Worm (Caenorhabditis elegans) whole organism, mixed stage, embryonic: Measurements from ENCODE around the gene F09F9.2.

ENCODE experiments used
- M03D4.4 ChIP-seq: sonication (generic microtip); optimal IDR thresholded peaks from 2 replicates; lab custom pipeline; 2017; ENCODE audit warnings: mild to moderate bottlenecking, missing genetic modification characterization, missing compliant biosample characterization
- bed-3 ChIP-seq: fragments of 200-800 bp; sonication (Bioruptor generic); optimal IDR thresholded peaks from 3 replicates; lab custom pipeline; 2018; ENCODE audit warnings: mild to moderate bottlenecking, missing genetic modification characterization, moderate library complexity, missing compliant biosample characterization
- ceh-39 ChIP-seq: fragments of 150-350 bp; optimal IDR thresholded peaks from 2 replicates; lab custom pipeline; 2014; ENCODE audit warnings: missing biosample characterization, missing genetic modification characterization
- ceh-43 ChIP-seq: fragments of 200-800 bp; sonication (Bioruptor generic); optimal IDR thresholded peaks from 2 replicates; lab custom pipeline; 2018; ENCODE audit warnings: mild to moderate bottlenecking, missing genetic modification characterization, moderate library complexity, missing compliant biosample characterization
- ceh-83 ChIP-seq: fragments of 200-800 bp; sonication (Bioruptor generic); optimal IDR thresholded peaks from 2 replicates; lab custom pipeline; 2018; ENCODE audit warnings: mild to moderate bottlenecking, missing genetic modification characterization, missing compliant biosample characterization
- ces-1 ChIP-seq: fragments of 150-350 bp; optimal IDR thresholded peaks from 2 replicates; lab custom pipeline; 2014; ENCODE audit warnings: missing biosample characterization, missing genetic modification reagents, missing genetic modification characterization
- cnd-1 ChIP-seq: fragments of 200-800 bp; sonication (Bioruptor generic); optimal IDR thresholded peaks from 2 replicates; lab custom pipeline; 2018; ENCODE audit warnings: mild to moderate bottlenecking, missing genetic modification characterization, missing compliant biosample characterization
- drap-1 ChIP-seq: fragments of 200-800 bp; sonication (Bioruptor generic); optimal IDR thresholded peaks from 3 replicates; lab custom pipeline; 2018; ENCODE audit warnings: mild to moderate bottlenecking, missing genetic modification characterization, missing compliant biosample characterization
- elt-1 ChIP-seq: sonication (generic microtip); optimal IDR thresholded peaks from 2 replicates; lab custom pipeline; 2017; ENCODE audit warnings: missing genetic modification characterization, mild to moderate bottlenecking, missing compliant biosample characterization, antibody characterized with exemption, moderate library complexity, borderline replicate concordance; ENCODE audit not compliant: insufficient read depth
- flh-1 ChIP-seq: fragments of 200-800 bp; sonication (Bioruptor generic); optimal IDR thresholded peaks from 2 replicates; lab custom pipeline; 2018; ENCODE audit warnings: mild to moderate bottlenecking, missing genetic modification characterization, moderate library complexity, missing compliant biosample characterization
- ham-2 ChIP-seq: fragments of 200-800 bp; sonication (Bioruptor generic); optimal IDR thresholded peaks from 2 replicates; lab custom pipeline; 2018; ENCODE audit warnings: mild to moderate bottlenecking, missing genetic modification characterization, missing compliant biosample characterization
- hlh-1 ChIP-seq: fragments of 150-350 bp; optimal IDR thresholded peaks from 2 replicates; lab custom pipeline; 2014; ENCODE audit warnings: missing biosample characterization, missing genetic modification reagents, missing genetic modification characterization
- lin-32 ChIP-seq: fragments of 200-800 bp; sonication (Bioruptor generic); optimal IDR thresholded peaks from 2 replicates; lab custom pipeline; 2018; ENCODE audit warnings: mild to moderate bottlenecking, missing genetic modification characterization, missing compliant biosample characterization
- lsy-2 ChIP-seq: fragments of 150-350 bp; optimal IDR thresholded peaks from 2 replicates; lab custom pipeline; 2014; ENCODE audit warnings: missing biosample characterization, missing genetic modification characterization
- mab-5 ChIP-seq: fragments of 150-350 bp; optimal IDR thresholded peaks from 2 replicates; lab custom pipeline; 2014; ENCODE audit warnings: missing biosample characterization, missing genetic modification characterization
- mep-1 ChIP-seq: fragments of 150-350 bp; optimal IDR thresholded peaks from 2 replicates; lab custom pipeline; 2017; ENCODE audit warnings: missing biosample characterization, missing genetic modification reagents, missing genetic modification characterization, inconsistent platforms
- mls-2 ChIP-seq: sonication (generic microtip); optimal IDR thresholded peaks from 2 replicates; lab custom pipeline; 2016; ENCODE audit warnings: mild to moderate bottlenecking, missing genetic modification characterization, moderate library complexity, missing compliant biosample characterization
- nhr-12 ChIP-seq: fragments of 150-350 bp; optimal IDR thresholded peaks from 2 replicates; lab custom pipeline; 2014; ENCODE audit warnings: missing biosample characterization, missing genetic modification characterization
- nhr-2 ChIP-seq: fragments of 150-350 bp; optimal IDR thresholded peaks from 2 replicates; lab custom pipeline; 2014; ENCODE audit warnings: missing biosample characterization, missing genetic modification characterization
- nhr-237 ChIP-seq: fragments of 150-350 bp; optimal IDR thresholded peaks from 2 replicates; lab custom pipeline; 2014; ENCODE audit warnings: missing biosample characterization, missing genetic modification characterization
- snpc-4 ChIP-seq: fragments of 150-350 bp; optimal IDR thresholded peaks from 2 replicates; lab custom pipeline; 2014; ENCODE audit warnings: missing biosample characterization, missing genetic modification characterization
- sptf-1 ChIP-seq: sonication (generic microtip); optimal IDR thresholded peaks from 2 replicates; lab custom pipeline; 2017; ENCODE audit warnings: mild to moderate bottlenecking, missing genetic modification characterization, moderate library complexity, missing compliant biosample characterization
- tbx-8 ChIP-seq: fragments of 200-800 bp; sonication (Bioruptor generic); optimal IDR thresholded peaks from 2 replicates; lab custom pipeline; 2018; ENCODE audit warnings: mild to moderate bottlenecking, missing genetic modification characterization, moderate library complexity, missing compliant biosample characterization
- unc-120 ChIP-seq: sonication (generic microtip); optimal IDR thresholded peaks from 2 replicates; lab custom pipeline; 2017; ENCODE audit warnings: missing genetic modification characterization, missing compliant biosample characterization; ENCODE audit not compliant: poor library complexity, severe bottlenecking
- unc-39 ChIP-seq: fragments of 150-350 bp; optimal IDR thresholded peaks from 2 replicates; lab custom pipeline; 2014; ENCODE audit warnings: missing biosample characterization, missing genetic modification characterization

F09F9.2 gene

DNA sequence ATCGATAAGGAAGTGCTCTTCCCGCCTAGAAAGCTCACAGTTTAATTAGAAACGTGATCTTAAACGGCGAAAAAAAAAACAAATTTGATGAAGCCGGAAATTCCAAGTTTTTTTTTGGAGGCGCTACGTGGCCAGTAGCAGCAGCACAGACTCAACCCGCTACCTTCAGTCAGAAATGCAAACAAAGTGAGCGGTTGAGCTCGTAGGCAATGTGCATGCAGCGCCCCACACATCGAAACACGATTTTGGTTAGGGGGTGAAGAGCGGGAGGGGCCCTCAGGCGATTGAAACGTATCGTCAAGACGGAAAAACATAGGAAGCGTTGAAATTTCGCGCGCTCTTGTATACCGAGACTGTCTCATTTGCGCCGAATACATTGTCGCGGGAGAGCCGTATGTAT lies 40.0 kb upstream of the F09F9.2 start:
- peak; percentile 17 for TF ChIP-seq drap-1
- TF ChIP-seq nhr-2, result no peak

DNA sequence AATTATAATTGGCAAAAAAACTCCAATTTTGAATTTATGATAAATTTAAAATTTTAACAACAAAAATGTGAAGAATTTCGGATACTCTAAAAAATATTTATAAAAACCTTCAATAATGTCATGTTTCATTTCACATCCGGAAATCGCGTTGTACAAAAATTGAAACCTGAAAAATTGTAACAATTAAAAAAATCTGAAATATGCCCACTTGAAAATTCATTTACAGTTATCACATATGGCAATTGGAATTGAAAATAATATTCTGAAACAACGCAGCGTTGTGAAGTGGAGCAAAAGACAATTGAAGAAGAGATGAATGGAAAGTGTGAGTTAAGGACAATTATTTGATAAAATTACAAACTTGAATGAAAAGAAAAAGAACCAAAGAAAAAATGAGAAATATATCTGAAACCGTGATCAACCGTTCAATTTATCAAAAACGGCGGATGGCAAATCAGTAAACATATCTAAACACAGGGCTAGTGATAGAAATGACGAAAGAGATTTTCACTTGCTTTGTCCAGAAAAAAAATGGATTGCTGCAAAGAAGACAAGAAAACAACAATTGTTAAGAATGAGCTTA lies 37.3 kb upstream of the F09F9.2 start:
- no peak for TF ChIP-seq nhr-12
- TF ChIP-seq lin-32, result no peak
- no peak for TF ChIP-seq elt-1 (tag; lab: Kevin White, UChicago)
- no peak for TF ChIP-seq unc-120 (tag; lab: Kevin White, UChicago)
- TF ChIP-seq nhr-237 (tag; lab: Kevin White, UChicago), result no peak
- no peak for TF ChIP-seq tbx-8 (GFP tag; lab: Kevin White, UChicago)
- no peak for TF ChIP-seq lsy-2 (tag; lab: Kevin White, UChicago)

DNA sequence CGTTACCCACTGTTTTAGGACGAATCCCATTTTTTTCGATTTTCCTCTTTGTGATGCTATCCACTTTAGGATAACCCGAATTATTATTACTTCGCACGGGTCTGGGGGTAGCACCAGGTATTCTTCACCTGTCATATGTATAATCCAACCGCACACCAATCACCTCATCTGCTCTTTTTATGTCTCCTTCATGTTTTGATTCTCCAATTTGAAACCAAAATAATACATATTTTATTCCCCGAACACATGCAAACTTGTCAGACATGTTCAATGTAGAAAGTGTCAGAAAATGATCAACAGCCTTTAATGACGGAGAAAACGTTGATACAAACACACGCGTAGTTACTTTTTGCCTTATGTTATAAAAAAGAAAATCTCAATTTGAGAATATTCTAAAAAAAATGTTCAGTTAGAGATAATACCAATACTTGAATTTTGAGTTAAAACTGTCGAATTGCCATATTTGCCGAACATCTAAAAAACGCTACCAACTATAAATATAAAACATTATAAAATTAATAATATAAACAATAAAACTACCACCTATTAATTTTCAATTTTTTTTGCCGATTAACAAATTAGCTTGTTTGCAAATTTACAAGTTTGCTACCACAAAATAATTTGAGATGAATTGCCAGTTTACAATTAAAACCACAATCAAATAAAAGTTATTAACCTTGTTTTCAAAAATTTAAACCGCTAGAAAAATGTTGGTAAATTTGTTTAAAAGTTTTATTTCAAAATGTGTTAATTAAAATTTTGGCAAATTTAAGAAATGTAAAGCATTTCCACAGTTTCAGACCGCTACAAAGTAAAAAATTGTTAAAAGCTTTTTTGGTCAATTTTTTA lies 36.6 kb upstream of the F09F9.2 start:
- TF ChIP-seq cnd-1 (tag; lab: Kevin White, UChicago) (no peak), ces-1 (GFP tag; lab: Kevin White, UChicago) (peak; percentile 18), ham-2 (no peak), flh-1 (GFP tag; lab: Kevin White, UChicago) (no peak), unc-39 (tag; lab: Kevin White, UChicago) (no peak), lsy-2 (tag; lab: Kevin White, UChicago) (no peak)

DNA sequence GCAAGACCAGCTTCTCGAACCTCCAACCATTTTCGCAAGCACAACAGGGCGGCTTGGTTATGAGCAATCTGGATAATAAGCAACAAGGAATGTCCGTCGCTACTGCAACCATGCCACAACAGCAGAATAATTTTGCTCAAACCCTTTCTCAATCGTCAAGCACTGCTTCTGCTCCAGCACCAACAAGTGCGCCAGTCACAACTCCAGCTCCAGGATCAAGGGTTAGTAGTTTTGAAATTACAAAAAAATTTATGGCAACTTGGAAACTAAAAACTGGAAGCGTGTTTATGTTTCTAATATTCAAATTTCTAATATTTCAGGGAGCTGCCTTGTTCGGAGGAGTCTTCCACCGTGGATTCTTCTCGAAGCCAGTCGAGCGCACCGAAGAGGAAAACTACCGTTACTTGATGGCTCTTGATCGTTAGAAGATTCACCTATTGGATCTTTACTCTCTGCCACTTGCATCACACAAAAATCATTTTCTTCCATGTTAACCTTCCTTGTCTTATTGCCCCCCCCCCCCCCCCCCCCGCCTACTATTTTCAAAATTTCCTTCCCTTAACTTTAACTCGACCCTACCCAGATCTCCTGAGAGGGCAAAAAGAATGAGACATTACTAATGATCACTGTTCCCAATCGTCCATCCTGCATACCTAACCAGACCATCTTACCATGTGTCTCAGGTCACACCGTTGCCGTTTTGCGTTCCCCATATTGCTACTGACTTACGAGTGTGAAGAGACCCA lies 35.7 kb upstream of the F09F9.2 start:
- TF ChIP-seq M03D4.4 (tag; lab: Kevin White, UChicago), result peak; percentile 12
- no peak for TF ChIP-seq cnd-1 (tag; lab: Kevin White, UChicago)

DNA sequence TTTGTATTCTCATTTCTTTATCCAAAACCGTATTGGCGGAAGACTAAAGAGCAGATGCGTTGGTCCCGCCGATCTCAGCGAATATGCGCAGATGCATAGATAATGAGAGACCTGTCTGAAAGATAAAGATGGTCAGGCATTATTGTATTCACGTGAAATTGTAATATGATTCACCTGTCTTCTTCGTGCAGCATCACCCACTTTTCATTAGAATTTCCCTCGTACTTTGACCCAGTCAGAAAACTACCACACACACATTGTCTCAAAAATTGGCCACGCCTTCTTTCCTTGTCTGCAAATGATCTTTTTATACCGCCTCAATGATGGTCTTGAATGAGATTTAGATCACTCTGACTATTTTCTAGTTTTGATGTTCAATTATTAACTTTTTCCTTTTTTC lies 34.8 kb upstream of the F09F9.2 start:
- TF ChIP-seq mls-2 (tag; lab: Kevin White, UChicago) (no peak), elt-1 (tag; lab: Kevin White, UChicago) (peak; percentile 79), bed-3 (no peak)

DNA sequence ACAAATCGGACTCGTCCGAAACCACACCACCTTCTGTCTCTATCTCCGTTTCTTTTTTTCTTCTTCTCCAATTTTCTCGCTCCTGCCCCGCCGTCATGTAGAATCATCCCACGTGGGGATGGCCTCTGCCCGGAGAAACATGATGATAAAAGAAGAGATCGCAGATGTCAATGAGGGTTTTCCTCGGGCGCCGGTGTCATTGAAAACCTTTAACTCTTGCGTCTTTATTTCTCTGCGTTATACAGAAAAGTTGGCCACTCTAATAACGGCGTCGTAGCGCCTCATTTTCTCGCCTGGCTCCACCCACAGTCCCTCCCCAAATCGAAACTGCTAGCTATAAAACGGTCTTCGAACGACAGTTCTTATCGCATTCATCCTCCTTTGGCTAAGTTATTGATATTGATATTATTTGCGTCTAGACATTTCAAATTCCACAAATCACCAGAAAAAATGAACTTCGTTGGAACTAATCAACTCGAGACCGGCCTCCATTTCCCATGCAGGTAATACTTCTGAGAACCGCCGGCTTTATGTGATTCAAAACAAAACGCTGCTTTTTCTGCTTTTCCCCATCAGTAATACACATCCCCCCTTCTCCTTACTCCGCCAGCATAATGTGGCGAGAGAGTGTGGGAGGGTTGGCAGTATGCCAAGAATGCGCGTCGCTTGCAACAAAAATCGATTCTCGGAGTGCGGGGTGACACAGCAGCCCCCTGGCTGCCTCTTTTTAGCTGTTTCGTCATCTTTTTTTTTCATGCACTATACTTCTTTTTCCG lies 34.0 kb upstream of the F09F9.2 start:
- no peak for TF ChIP-seq nhr-12
- TF ChIP-seq ceh-39 (tag; lab: Kevin White, UChicago), result peak; percentile 40
- TF ChIP-seq snpc-4 (tag; lab: Kevin White, UChicago), result no peak
- TF ChIP-seq mab-5 (tag; lab: Kevin White, UChicago), result no peak
- TF ChIP-seq mls-2 (tag; lab: Kevin White, UChicago), result peak; percentile 46
- TF ChIP-seq hlh-1 (tag; lab: Kevin White, UChicago), result peak; percentile 24
- peak; percentile 17 for TF ChIP-seq unc-120 (tag; lab: Kevin White, UChicago)
- TF ChIP-seq drap-1, result no peak
- peak; percentile 46 for TF ChIP-seq ceh-83 (GFP tag; lab: Kevin White, UChicago)
- TF ChIP-seq mep-1 (tag; lab: Kevin White, UChicago), result peak; percentile 1
- TF ChIP-seq nhr-237 (tag; lab: Kevin White, UChicago), result no peak
- TF ChIP-seq ces-1 (GFP tag; lab: Kevin White, UChicago), result peak; percentile 59
- peak; percentile 58 for TF ChIP-seq sptf-1
- TF ChIP-seq cnd-1 (tag; lab: Kevin White, UChicago), result peak; percentile 20
- TF ChIP-seq nhr-2, result no peak
- TF ChIP-seq ham-2, result peak; percentile 2
- no peak for TF ChIP-seq ceh-43 (GFP tag; lab: Kevin White, UChicago)
